Worm (Caenorhabditis elegans): ENCODE measurements around the gene C41G6.12.
A peak's percentile ranks its signal among the peaks of the same experiment; 100 is the strongest.

C41G6.12 gene

ce11 chrV:15189567-15189966 lies 18.0 kb downstream of the C41G6.12 start, which contains the start of gene cyn-3 (continued):
- TF ChIP-seq fkh-4 (tag; optimal IDR thresholded peaks at IDR 0.05; ENCODE audit: borderline replicate concordance) (peak; percentile 31), ces-1 (GFP tag; optimal IDR thresholded peaks at IDR 0.05) (no peak), alr-1 (tag; optimal IDR thresholded peaks at IDR 0.05; ENCODE audit: borderline replicate concordance) (no peak), C34B4.2 (tag; optimal IDR thresholded peaks at IDR 0.05) (no peak), mdl-1 (tag; optimal IDR thresholded peaks at IDR 0.05) (peak in 1 of 2 experiments; percentile 85), ceh-63 (GFP tag; optimal IDR thresholded peaks at IDR 0.05) (no peak), C16A3.4 (tag; optimal IDR thresholded peaks at IDR 0.05) (peak; percentile 95), unc-30 (tag; optimal IDR thresholded peaks at IDR 0.05) (no peak), nhr-237 (tag; optimal IDR thresholded peaks at IDR 0.05) (peak; percentile 77), snpc-4 (tag; optimal IDR thresholded peaks at IDR 0.05) (peak; percentile 74), nhr-85 (tag) (peak; percentile 95), mef-2 (tag; optimal IDR thresholded peaks at IDR 0.05) (peak; percentile 73)

DNA sequence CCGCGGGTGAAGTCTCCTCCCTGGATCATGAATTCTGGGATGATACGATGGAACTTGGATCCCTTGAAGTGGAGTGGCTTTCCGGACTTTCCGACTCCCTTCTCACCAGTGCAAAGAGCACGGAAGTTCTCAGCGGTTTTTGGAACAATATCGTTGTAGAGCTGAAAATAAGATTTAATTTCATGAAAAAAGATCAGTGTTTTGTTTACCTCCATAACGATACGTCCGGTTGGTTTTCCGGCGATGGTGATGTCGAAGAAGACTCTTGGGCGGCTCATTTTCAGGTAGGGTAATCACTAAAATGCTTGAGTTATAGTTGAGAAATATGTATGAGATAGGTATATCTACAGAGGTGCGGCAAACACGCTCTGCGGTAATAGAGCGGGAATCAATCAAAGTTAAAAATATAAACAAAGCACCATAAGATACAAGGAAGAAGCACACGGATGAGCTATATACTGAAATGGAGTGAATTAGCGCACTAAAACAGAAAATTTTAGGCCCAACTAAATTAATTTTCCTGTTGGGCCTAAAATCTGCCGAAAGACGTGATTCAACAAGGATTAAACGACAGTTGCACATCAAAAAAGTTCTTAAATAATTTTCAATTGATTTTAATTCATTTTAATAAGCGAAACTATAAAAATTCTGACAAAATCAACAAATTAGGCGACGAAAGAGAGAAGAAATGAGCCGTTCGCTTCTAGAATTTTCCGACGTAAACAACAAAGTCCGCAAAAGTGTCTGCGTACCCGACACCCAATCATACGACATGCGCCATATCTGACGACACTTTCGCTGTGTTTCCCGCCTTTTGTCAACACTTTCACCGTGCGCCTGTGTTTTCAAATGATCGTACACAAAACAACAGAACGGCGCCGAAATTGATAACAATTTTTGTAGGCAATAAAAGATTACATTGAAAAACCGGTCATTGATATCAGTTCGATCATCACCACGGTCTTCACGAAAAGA lies 20.2 kb downstream of the C41G6.12 start, which contains the start of the genes cyn-7 and bath-36:
Gene cyn-7 (minus strand): TSS at position 296 of the 975 bp plus-strand sequence.
Gene bath-36 (plus strand): TSS at position 806 of the 975 bp plus-strand sequence.
- TF ChIP-seq lin-14 (GFP tag; optimal IDR thresholded peaks at IDR 0.05) (peak; percentile 93), vab-15 (tag; optimal IDR thresholded peaks at IDR 0.05) (no peak), sptf-1 (tag; optimal IDR thresholded peaks at IDR 0.05) (no peak), hlh-4 (tag; optimal IDR thresholded peaks at IDR 0.05) (no peak), sox-4 (tag; optimal IDR thresholded peaks at IDR 0.05) (peak; percentile 30), xbp-1 (tag; optimal IDR thresholded peaks at IDR 0.05) (peak; percentile 86), nhr-76 (tag; optimal IDR thresholded peaks at IDR 0.05) (no peak), aha-1 (tag; optimal IDR thresholded peaks at IDR 0.05) (no peak), lin-13 (GFP tag; optimal IDR thresholded peaks at IDR 0.05) (peak; percentile 7), dsc-1 (tag; optimal IDR thresholded peaks at IDR 0.05) (peak; percentile 77), grh-1 (GFP tag; IDR thresholded peaks at IDR 0.05) (peak; percentile 69), isw-1 (GFP tag; IDR thresholded peaks at IDR 0.05) (peak; percentile 67), ztf-4 (tag; optimal IDR thresholded peaks at IDR 0.05) (peak; percentile 30), ama-1 (optimal IDR thresholded peaks at IDR 0.05) (no peak), alr-1 (tag; optimal IDR thresholded peaks at IDR 0.05; ENCODE audit: borderline replicate concordance) (no peak), aly-2 (tag; optimal IDR thresholded peaks at IDR 0.05) (no peak), pax-3 (tag; optimal IDR thresholded peaks at IDR 0.05) (peak; percentile 71), Y116A8C.19 (tag; optimal IDR thresholded peaks at IDR 0.05; ENCODE audit: borderline replicate concordance) (no peak), fos-1 (tag; optimal IDR thresholded peaks at IDR 0.05) (peak; percentile 40), efl-1 (optimal IDR thresholded peaks at IDR 0.05) (peak; percentile 75 to 84), efl-1 (GFP tag; optimal IDR thresholded peaks at IDR 0.05 in 1 of 2) (peak; percentile 82 to 98), pqm-1 (tag; optimal IDR thresholded peaks at IDR 0.05) (no peak), pag-3 (tag; optimal IDR thresholded peaks at IDR 0.05; ENCODE audit: borderline replicate concordance, insufficient read depth) (peak; percentile 18), efl-3 (GFP tag; optimal IDR thresholded peaks at IDR 0.05) (no peak), zag-1 (tag; optimal IDR thresholded peaks at IDR 0.05) (no peak), unc-98 (GFP tag; IDR thresholded peaks at IDR 0.05) (no peak), lin-35 (GFP tag; optimal IDR thresholded peaks at IDR 0.05) (peak; percentile 83 to 84), dpl-1 (GFP tag; optimal IDR thresholded peaks at IDR 0.05) (peak; percentile 74 to 83 (median 82)), unc-86 (tag; optimal IDR thresholded peaks at IDR 0.05) (peak; percentile 63), rnt-1 (tag; optimal IDR thresholded peaks at IDR 0.05) (peak; percentile 70), nhr-85 (tag) (peak; percentile 93), mep-1 (tag; optimal IDR thresholded peaks at IDR 0.05) (peak; percentile 85), ceh-88 (GFP tag; IDR thresholded peaks at IDR 0.05) (peak; percentile 20; the same call in 1 of the 2 replicates), nhr-84 (tag; optimal IDR thresholded peaks at IDR 0.05) (no peak), lsy-2 (tag; optimal IDR thresholded peaks at IDR 0.05) (peak; percentile 76 to 81), nhr-47 (tag; optimal IDR thresholded peaks at IDR 0.05) (peak; percentile 90), nhr-20 (tag; optimal IDR thresholded peaks at IDR 0.05) (peak; percentile 92), nhr-237 (tag; optimal IDR thresholded peaks at IDR 0.05) (no peak), sup-37 (GFP tag; optimal IDR thresholded peaks at IDR 0.05) (no peak), snpc-4 (tag; optimal IDR thresholded peaks at IDR 0.05) (peak; percentile 40), mdl-1 (tag; optimal IDR thresholded peaks at IDR 0.05) (peak in 1 of 2 experiments; percentile 71), ceh-90 (tag; optimal IDR thresholded peaks at IDR 0.05) (no peak), ceh-63 (GFP tag; optimal IDR thresholded peaks at IDR 0.05) (no peak)

Measured in whole organism, L1 larva.